Worm (Caenorhabditis elegans): ENCODE data around the gene C35D6.4.
A peak's percentile ranks its signal among the peaks of the same experiment; 100 is the strongest.

C35D6.4 gene

ce11 chrIV:16388136-16388635 is 37.4 kb downstream of the C35D6.4 start (continued):
- TF ChIP-seq cey-2 (tag; optimal IDR thresholded peaks at IDR 0.05; ENCODE audit: borderline replicate concordance, insufficient read depth) (no peak), F44E2.7 (GFP tag; IDR thresholded peaks at IDR 0.05) (no peak), saeg-2 (GFP tag; IDR thresholded peaks at IDR 0.05) (no peak), madf-5 (GFP tag; IDR thresholded peaks at IDR 0.05) (0 out of 4 replicates have a peak, but pooled peaks of 1 of the 2 experiments have one; percentile 45), gei-8 (GFP tag; optimal IDR thresholded peaks at IDR 0.05) (peak; percentile 35), vab-7 (GFP tag; IDR thresholded peaks at IDR 0.05) (peak; percentile 64; the same call in 1 of the 2 replicates), mes-2 (tag; optimal IDR thresholded peaks at IDR 0.05; ENCODE audit: poor library complexity, severe bottlenecking) (peak; percentile 70), pqm-1 (tag; optimal IDR thresholded peaks at IDR 0.05) (no peak), ces-1 (GFP tag; optimal IDR thresholded peaks at IDR 0.05) (no peak), nhr-42 (GFP tag; IDR thresholded peaks at IDR 0.05) (0 out of 2 replicates have a peak, but pooled peaks have one; percentile 56), duxl-1 (tag; optimal IDR thresholded peaks at IDR 0.05; ENCODE audit: poor library complexity) (peak; percentile 45), Y48G9A.11 (GFP tag; IDR thresholded peaks at IDR 0.05) (no peak), T26A8.4 (GFP tag; IDR thresholded peaks at IDR 0.05) (peak; percentile 50; the same call in 1 of the 2 replicates), ctbp-1 (GFP tag; IDR thresholded peaks at IDR 0.05) (peak; percentile 39; the same call in 1 of the 2 replicates), ceh-82 (tag; optimal IDR thresholded peaks at IDR 0.05) (no peak), ZK337.2 (GFP tag; IDR thresholded peaks at IDR 0.05) (no peak), Y5F2A.4 (GFP tag; optimal IDR thresholded peaks at IDR 0.05) (no peak), dve-1 (tag; optimal IDR thresholded peaks at IDR 0.05; ENCODE audit: insufficient read depth) (no peak), unc-62 (GFP tag; optimal IDR thresholded peaks at IDR 0.05 in 1 of 2) (no peak), unc-62 (tag; optimal IDR thresholded peaks at IDR 0.05) (no peak), T20F7.1 (GFP tag; optimal IDR thresholded peaks at IDR 0.05) (no peak), R02D3.7 (tag; optimal IDR thresholded peaks at IDR 0.05) (no peak), F26F4.8 (GFP tag; conservative IDR thresholded peaks at IDR 0.05) (no peak), ztf-7 (tag; optimal IDR thresholded peaks at IDR 0.05) (no peak), nhr-102 (tag; optimal IDR thresholded peaks at IDR 0.05) (peak; percentile 25), attf-4 (tag; optimal IDR thresholded peaks at IDR 0.05) (no peak)

DNA sequence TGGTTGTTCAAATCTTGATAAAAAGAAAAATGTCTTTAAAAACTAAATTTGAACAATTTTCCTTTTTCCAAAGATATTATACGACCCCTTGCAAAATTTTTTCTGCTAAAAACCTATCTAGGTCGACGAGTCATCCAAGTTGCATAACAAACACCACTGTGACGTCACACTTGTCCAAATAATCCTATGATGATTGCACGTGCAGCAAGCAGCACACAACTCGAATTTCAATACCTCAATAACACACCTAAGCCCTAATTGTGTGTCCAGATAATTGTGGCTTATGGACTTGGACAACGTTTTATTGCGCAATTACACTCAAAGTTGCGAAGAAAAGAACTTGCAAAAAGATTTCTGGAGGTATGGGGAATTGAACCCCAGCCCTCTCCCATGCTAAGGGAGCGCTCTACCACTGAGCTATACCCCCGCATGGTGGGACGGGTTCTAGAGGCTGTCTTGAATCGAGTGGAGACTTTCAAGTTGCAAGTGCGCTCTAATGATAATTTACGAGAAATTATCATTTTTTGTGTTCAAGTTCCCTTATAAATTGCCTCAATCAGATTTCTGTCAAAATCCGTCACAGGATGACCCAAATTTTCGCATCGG is 38.2 kb downstream of the C35D6.4 start:
- peak; percentile 85 for TF ChIP-seq lin-1 (GFP tag; IDR thresholded peaks at IDR 0.05)
- peak; percentile 66 for TF ChIP-seq spr-3 (GFP tag; optimal IDR thresholded peaks at IDR 0.05)
- TF ChIP-seq ceh-62 (tag; optimal IDR thresholded peaks at IDR 0.05), result no peak
- peak; percentile 65 for TF ChIP-seq hlh-30 (tag; optimal IDR thresholded peaks at IDR 0.05; ENCODE audit: insufficient read depth)
- no peak for TF ChIP-seq Y75B8A.6 (GFP tag; IDR thresholded peaks at IDR 0.05)
- TF ChIP-seq nhr-102 (tag; optimal IDR thresholded peaks at IDR 0.05), result peak; percentile 76
- TF ChIP-seq hmg-1.1 (GFP tag; IDR thresholded peaks at IDR 0.05), result peak; percentile 83
- peak; percentile 63; the same call in 1 of the 2 replicates for TF ChIP-seq ctbp-1 (GFP tag; IDR thresholded peaks at IDR 0.05)
- TF ChIP-seq D1046.2 (GFP tag; IDR thresholded peaks at IDR 0.05), result peak; percentile 83; the same call in 1 of the 2 replicates
- TF ChIP-seq Y5F2A.4 (GFP tag; optimal IDR thresholded peaks at IDR 0.05), result peak; percentile 76
- TF ChIP-seq ztf-7 (tag; optimal IDR thresholded peaks at IDR 0.05), result peak; percentile 37
- TF ChIP-seq mxl-2 (GFP tag; conservative IDR thresholded peaks at IDR 0.05), result 0 out of 2 replicates have a peak, but pooled peaks have one; percentile 37
- no peak for TF ChIP-seq nhr-76 (tag; optimal IDR thresholded peaks at IDR 0.05)
- peak; percentile 82 for TF ChIP-seq nhr-42 (GFP tag; IDR thresholded peaks at IDR 0.05)
- peak; percentile 78; the same call in 1 of the 2 replicates for TF ChIP-seq F26F4.8 (GFP tag; conservative IDR thresholded peaks at IDR 0.05)
- no peak for TF ChIP-seq nhr-25 (tag; optimal IDR thresholded peaks at IDR 0.05; ENCODE audit: borderline replicate concordance, insufficient read depth)
- TF ChIP-seq skn-1 (tag; optimal IDR thresholded peaks at IDR 0.05), result no peak
- TF ChIP-seq nhr-48 (tag; optimal IDR thresholded peaks at IDR 0.05), result peak; percentile 36
- TF ChIP-seq mxl-3 (GFP tag; optimal IDR thresholded peaks at IDR 0.05), result peak; percentile 53
- no peak for TF ChIP-seq ceh-82 (tag; optimal IDR thresholded peaks at IDR 0.05)
- TF ChIP-seq ZK546.5 (tag; optimal IDR thresholded peaks at IDR 0.05), result no peak
- no peak for TF ChIP-seq ama-1 (optimal IDR thresholded peaks at IDR 0.05)
- TF ChIP-seq spr-1 (tag; optimal IDR thresholded peaks at IDR 0.05), result peak; percentile 64
- peak in 1 of 2 experiments; percentile 45 for TF ChIP-seq hif-1 (tag; optimal IDR thresholded peaks at IDR 0.05)
- no peak for TF ChIP-seq lin-39 (tag; optimal IDR thresholded peaks at IDR 0.05)
- TF ChIP-seq lim-7 (GFP tag; IDR thresholded peaks at IDR 0.05), result peak; percentile 85
- peak in 1 of 2 experiments; percentile 65 for TF ChIP-seq lsy-2 (tag; optimal IDR thresholded peaks at IDR 0.05)
- no peak for TF ChIP-seq nhr-11 (tag; optimal IDR thresholded peaks at IDR 0.05)
- TF ChIP-seq cey-2 (tag; optimal IDR thresholded peaks at IDR 0.05; ENCODE audit: borderline replicate concordance, insufficient read depth), result no peak
